Fruit fly (Drosophila melanogaster) whole organism, embryonic: ENCODE results near the gene CG32147.

Experiments
- Atf6 ChIP-seq: fragments of 200-800 bp; sonication (Bioruptor generic); IDR thresholded peaks from 2 replicates; pipeline ENCODE4 v1.3.6; 2022; ENCODE audit warnings: missing biosample characterization, missing genetic modification characterization
- CG1024 ChIP-seq: fragments of 200-800 bp; sonication (Bioruptor generic); IDR thresholded peaks from 2 replicates; pipeline ENCODE4 v1.3.6; 2022; ENCODE audit warnings: missing biosample characterization, missing genetic modification characterization
- CG10462 ChIP-seq: fragments of 200-800 bp; sonication (Bioruptor generic); optimal IDR thresholded peaks from 2 replicates; lab custom pipeline; 2016; ENCODE audit warnings: missing biosample characterization, missing genetic modification characterization
- CG10565 ChIP-seq: fragments of 200-800 bp; sonication (Bioruptor generic); optimal IDR thresholded peaks from 3 replicates; lab custom pipeline; 2016; ENCODE audit warnings: missing biosample characterization, mild to moderate bottlenecking, missing genetic modification characterization
- CG12659 ChIP-seq: fragments of 200-800 bp; sonication (Bioruptor generic); optimal IDR thresholded peaks from 3 replicates; lab custom pipeline; 2017; ENCODE audit warnings: mild to moderate bottlenecking, missing biosample characterization, missing genetic modification reagents, missing genetic modification characterization
- CG15601 ChIP-seq: fragments of 200-800 bp; sonication (Bioruptor generic); optimal IDR thresholded peaks from 3 replicates; lab custom pipeline; 2019; ENCODE audit warnings: missing biosample characterization, mild to moderate bottlenecking, missing genetic modification characterization, moderate library complexity
- CG1647 ChIP-seq: fragments of 200-800 bp; sonication (Bioruptor generic); optimal IDR thresholded peaks from 3 replicates; lab custom pipeline; 2016; ENCODE audit warnings: missing biosample characterization, missing genetic modification characterization
- CG16863 ChIP-seq: fragments of 200-800 bp; sonication (Bioruptor generic); optimal IDR thresholded peaks from 3 replicates; lab custom pipeline; 2016; ENCODE audit warnings: missing biosample characterization, missing genetic modification characterization
- CG17385 ChIP-seq: fragments of 200-800 bp; sonication (Bioruptor generic); optimal IDR thresholded peaks from 3 replicates; lab custom pipeline; 2018; ENCODE audit warnings: missing biosample characterization, mild to moderate bottlenecking, missing genetic modification characterization
- CG2678 ChIP-seq: fragments of 200-800 bp; sonication (Bioruptor generic); optimal IDR thresholded peaks from 3 replicates; lab custom pipeline; 2019; ENCODE audit warnings: missing biosample characterization, mild to moderate bottlenecking, missing genetic modification characterization, moderate library complexity
- CG2712 ChIP-seq: fragments of 200-800 bp; optimal IDR thresholded peaks from 3 replicates; lab custom pipeline; 2019; ENCODE audit warnings: missing biosample characterization, mild to moderate bottlenecking, missing genetic modification characterization, moderate library complexity
- CG32767 ChIP-seq: fragments of 200-800 bp; sonication (Bioruptor generic); IDR thresholded peaks from 2 replicates; pipeline ENCODE4 v1.3.6; 2022; ENCODE audit warnings: missing biosample characterization, missing genetic modification characterization
- CG4360 ChIP-seq: fragments of 200-800 bp; sonication (Bioruptor generic); IDR thresholded peaks from 2 replicates; pipeline ENCODE4 v1.3.6; 2022; ENCODE audit warnings: missing biosample characterization, missing genetic modification characterization
- CG4617 ChIP-seq: fragments of 200-800 bp; sonication (Bioruptor generic); optimal IDR thresholded peaks from 3 replicates; lab custom pipeline; 2016; ENCODE audit warnings: missing biosample characterization, missing genetic modification characterization, borderline replicate concordance
- CG4820 ChIP-seq: fragments of 200-800 bp; sonication (Bioruptor generic); optimal IDR thresholded peaks from 3 replicates; lab custom pipeline; 2016; ENCODE audit warnings: missing biosample characterization, missing genetic modification characterization
- CG6272 ChIP-seq: fragments of 200-800 bp; sonication (Bioruptor generic); IDR thresholded peaks from 2 replicates; pipeline ENCODE4 v1.3.6; 2022; ENCODE audit warnings: missing biosample characterization, missing genetic modification characterization
- CG6683 ChIP-seq: fragments of 200-800 bp; sonication (Bioruptor generic); optimal IDR thresholded peaks from 2 replicates; lab custom pipeline; 2017; ENCODE audit warnings: missing biosample characterization, mild to moderate bottlenecking, missing genetic modification characterization, missing genetic modification reagents
- CG8290 ChIP-seq, 3 experiments: fragments of 200-800 bp; sonication (Bioruptor generic); optimal IDR thresholded peaks; 2 replicates each; lab custom pipeline; 2016 to 2019; ENCODE audit warnings: missing biosample characterization in 3 of 3, missing genetic modification characterization in 3 of 3, mild to moderate bottlenecking in 2 of 3, moderate library complexity in 1 of 3
- CG9817 ChIP-seq: fragments of 200-800 bp; sonication (Bioruptor generic); optimal IDR thresholded peaks from 2 replicates; lab custom pipeline; 2018; ENCODE audit warnings: missing biosample characterization, mild to moderate bottlenecking, missing genetic modification characterization, moderate library complexity
- CkIIα-i1 ChIP-seq: fragments of 200-800 bp; sonication (Bioruptor generic); IDR thresholded peaks from 2 replicates; pipeline ENCODE4 v1.3.6; 2022; ENCODE audit warnings: missing biosample characterization, missing genetic modification characterization
- Elba2 ChIP-seq: fragments of 200-800 bp; sonication (Bioruptor generic); optimal IDR thresholded peaks from 3 replicates; lab custom pipeline; 2016; ENCODE audit warnings: missing biosample characterization, missing genetic modification characterization
- Gsc ChIP-seq: fragments of 200-800 bp; sonication (Bioruptor generic); IDR thresholded peaks from 2 replicates; pipeline ENCODE4 v1.3.6; 2022; ENCODE audit warnings: missing biosample characterization, missing genetic modification characterization
- HmgZ ChIP-seq: fragments of 200-800 bp; sonication (Bioruptor generic); optimal IDR thresholded peaks from 2 replicates; lab custom pipeline; 2018; ENCODE audit warnings: missing biosample characterization, mild to moderate bottlenecking, missing genetic modification characterization
- Opbp ChIP-seq: fragments of 200-800 bp; sonication (Bioruptor generic); IDR thresholded peaks from 3 replicates; pipeline ENCODE4 v1.3.6; 2022; ENCODE audit warnings: missing biosample characterization, missing genetic modification characterization; ENCODE audit not compliant: partially characterized antibody
- Ptx1 ChIP-seq: fragments of 200-800 bp; sonication (Bioruptor generic); IDR thresholded peaks from 2 replicates; pipeline ENCODE4 v1.3.6; 2022; ENCODE audit warnings: missing biosample characterization, missing genetic modification characterization
- Ravus ChIP-seq: fragments of 200-800 bp; sonication (Bioruptor generic); IDR thresholded peaks from 2 replicates; pipeline ENCODE4 v1.3.6; 2022; ENCODE audit warnings: missing biosample characterization, missing genetic modification characterization
- Sox102F ChIP-seq: fragments of 200-800 bp; sonication (Bioruptor generic); optimal IDR thresholded peaks from 2 replicates; lab custom pipeline; 2018; ENCODE audit warnings: missing biosample characterization, mild to moderate bottlenecking, missing genetic modification characterization, moderate library complexity
- Spps ChIP-seq: fragments of 200-800 bp; sonication (Bioruptor generic); optimal IDR thresholded peaks from 2 replicates; lab custom pipeline; 2018; ENCODE audit warnings: missing biosample characterization, mild to moderate bottlenecking, missing genetic modification characterization
- YL-1 ChIP-seq: fragments of 200-800 bp; sonication (Bioruptor generic); optimal IDR thresholded peaks from 3 replicates; lab custom pipeline; 2017; ENCODE audit warnings: missing biosample characterization, mild to moderate bottlenecking, missing genetic modification characterization
- cg ChIP-seq: fragments of 200-800 bp; sonication (Bioruptor generic); optimal IDR thresholded peaks from 3 replicates; lab custom pipeline; 2019; ENCODE audit warnings: missing biosample characterization, mild to moderate bottlenecking, missing genetic modification characterization, moderate library complexity
- croc ChIP-seq: fragments of 200-800 bp; sonication (Bioruptor generic); conservative IDR thresholded peaks from 3 replicates; pipeline ENCODE4 v1.3.6; 2022; ENCODE audit warnings: missing biosample characterization, missing genetic modification characterization
- dysf ChIP-seq: fragments of 200-800 bp; sonication (Bioruptor generic); IDR thresholded peaks from 3 replicates; pipeline ENCODE4 v1.3.6; 2022; ENCODE audit warnings: missing biosample characterization, missing genetic modification characterization
- ewg ChIP-seq: fragments of 200-800 bp; sonication (Bioruptor generic); optimal IDR thresholded peaks from 3 replicates; lab custom pipeline; 2017; ENCODE audit warnings: mild to moderate bottlenecking, missing biosample characterization, missing genetic modification reagents, missing genetic modification characterization
- exex ChIP-seq: fragments of 200-800 bp; sonication (Bioruptor generic); optimal IDR thresholded peaks from 4 replicates; lab custom pipeline; 2018; ENCODE audit warnings: missing biosample characterization, mild to moderate bottlenecking, missing genetic modification characterization, moderate library complexity
- fd64A ChIP-seq: fragments of 200-800 bp; sonication (Bioruptor generic); optimal IDR thresholded peaks from 3 replicates; lab custom pipeline; 2018; ENCODE audit warnings: missing biosample characterization, mild to moderate bottlenecking, missing genetic modification characterization
- luna ChIP-seq: fragments of 200-800 bp; sonication (Bioruptor generic); optimal IDR thresholded peaks from 2 replicates; lab custom pipeline; 2016; ENCODE audit warnings: missing biosample characterization, missing genetic modification characterization
- pnt ChIP-seq: fragments of 200-800 bp; sonication (Bioruptor generic); optimal IDR thresholded peaks from 3 replicates; lab custom pipeline; 2016; ENCODE audit warnings: missing biosample characterization, missing genetic modification characterization
- rib ChIP-seq: fragments of 200-800 bp; sonication (Bioruptor generic); IDR thresholded peaks from 2 replicates; pipeline ENCODE4 v1.3.6; 2022; ENCODE audit warnings: missing biosample characterization, missing genetic modification characterization
- run ChIP-seq: fragments of 200-800 bp; sonication (Bioruptor generic); optimal IDR thresholded peaks from 3 replicates; lab custom pipeline; 2018; ENCODE audit warnings: missing biosample characterization, mild to moderate bottlenecking, missing genetic modification characterization
- slbo ChIP-seq: fragments of 200-800 bp; sonication (Bioruptor generic); IDR thresholded peaks from 2 replicates; pipeline ENCODE4 v1.3.6; 2022; ENCODE audit warnings: missing biosample characterization, missing genetic modification characterization
- slp2 ChIP-seq: fragments of 200-800 bp; sonication (Bioruptor generic); optimal IDR thresholded peaks from 2 replicates; lab custom pipeline; 2016; ENCODE audit warnings: missing biosample characterization, missing genetic modification characterization
- sna ChIP-seq: fragments of 200-800 bp; sonication (Bioruptor generic); IDR thresholded peaks from 2 replicates; pipeline ENCODE4 v1.3.6; 2022; ENCODE audit warnings: missing biosample characterization, missing genetic modification characterization; ENCODE audit not compliant: partially characterized antibody
- stc ChIP-seq: fragments of 200-800 bp; sonication (Bioruptor generic); IDR thresholded peaks from 2 replicates; pipeline ENCODE4 v1.3.6; 2022; ENCODE audit warnings: missing biosample characterization, missing genetic modification characterization
- tll ChIP-seq, 2 experiments: fragments of 200-800 bp in 1 of 2; fragments of >200 bp in 1 of 2; sonication (Bioruptor generic) in 1 of 2; optimal IDR thresholded peaks; 2 replicates each; lab custom pipeline; 2017 to 2019; ENCODE audit warnings: missing biosample characterization in 2 of 2, missing genetic modification characterization in 2 of 2, mild to moderate bottlenecking in 1 of 2, moderate library complexity in 1 of 2
- usp ChIP-seq: fragments of >200 bp; optimal IDR thresholded peaks from 2 replicates; lab custom pipeline; 2017; ENCODE audit warnings: missing biosample characterization, missing genetic modification characterization

The CG32147 gene

DNA sequence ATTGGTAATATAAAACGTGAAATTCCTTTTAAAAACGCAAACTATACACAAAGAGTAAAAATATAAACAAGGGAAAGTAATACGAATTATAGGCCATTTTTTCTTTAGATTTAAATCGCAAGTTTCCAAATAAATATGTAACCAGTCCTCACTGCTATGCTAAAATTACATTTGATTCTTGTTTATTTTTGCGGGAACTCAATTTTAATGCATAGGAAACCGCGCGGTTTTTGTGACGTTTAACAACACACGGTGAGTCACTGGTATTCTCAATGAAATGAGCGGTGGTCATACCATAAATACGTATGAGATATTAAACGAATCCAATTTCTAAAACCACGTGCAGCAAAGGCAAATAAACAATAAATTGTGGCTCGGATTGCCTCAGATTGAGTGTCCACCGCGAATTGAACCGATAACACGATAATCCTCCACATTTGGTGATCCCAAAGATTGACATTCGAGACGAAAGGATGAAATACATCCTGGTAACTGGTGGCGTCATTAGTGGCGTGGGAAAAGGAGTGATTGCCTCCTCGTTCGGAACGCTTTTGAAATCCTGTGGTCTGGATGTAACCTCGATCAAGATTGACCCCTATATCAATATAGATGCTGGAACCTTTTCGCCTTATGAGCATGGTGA, 45.9 kb downstream of the CG32147 start, which contains the start of gene Ctps (continued):
- TF ChIP-seq YL-1, result peak; percentile 28
- TF ChIP-seq CG15601, result no peak
- TF ChIP-seq dysf, result no peak
- no peak for TF ChIP-seq Sox102F (GFP tag; lab: Kevin White, UChicago)
- TF ChIP-seq pnt (GFP tag; lab: Kevin White, UChicago), result no peak
- TF ChIP-seq Ravus (GFP tag; lab: Robert Waterston, UW), result no peak
- TF ChIP-seq Atf6 (GFP tag; lab: Robert Waterston, UW), result no peak
- no peak for TF ChIP-seq CG1024 (GFP tag; lab: Robert Waterston, UW)
- no peak for TF ChIP-seq rib (GFP tag; lab: Robert Waterston, UW)
- no peak for TF ChIP-seq stc (GFP tag; lab: Robert Waterston, UW)
- no peak for TF ChIP-seq ewg (GFP tag; lab: Kevin White, UChicago)
- TF ChIP-seq cg (GFP tag; lab: Kevin White, UChicago), result no peak
- TF ChIP-seq exex (tag; lab: Kevin White, UChicago), result no peak
- TF ChIP-seq CkIIα-i1, result no peak
- TF ChIP-seq sna (GFP tag; lab: Robert Waterston, UW), result no peak
- TF ChIP-seq CG17385, result no peak
- TF ChIP-seq fd64A (GFP tag; lab: Kevin White, UChicago), result no peak
- no peak for TF ChIP-seq CG2678 (tag; lab: Kevin White, UChicago)
- TF ChIP-seq CG9817, result no peak
- TF ChIP-seq luna (GFP tag; lab: Kevin White, UChicago), result no peak
- no peak for TF ChIP-seq CG16863 (GFP tag; lab: Kevin White, UChicago)
- TF ChIP-seq croc (GFP tag; lab: Robert Waterston, UW), result no peak
- no peak for TF ChIP-seq usp
- TF ChIP-seq run (tag; lab: Kevin White, UChicago), result no peak
- TF ChIP-seq CG12659, result peak; percentile 24
- TF ChIP-seq Elba2 (GFP tag; lab: Kevin White, UChicago), result no peak
- no peak for TF ChIP-seq CG8290 (GFP tag; optimal IDR thresholded peaks at IDR 0.05; lab: Kevin White, UChicago)
- peak in 1 of 2 experiments; percentile 61 for TF ChIP-seq CG8290 (tag; optimal IDR thresholded peaks at IDR 0.05; lab: Kevin White, UChicago)
- no peak for TF ChIP-seq CG10462 (GFP tag; lab: Kevin White, UChicago)
- TF ChIP-seq CG10565 (GFP tag; lab: Kevin White, UChicago), result no peak
- TF ChIP-seq CG6683 (GFP tag; lab: Kevin White, UChicago), result no peak
- TF ChIP-seq CG32767 (GFP tag; lab: Robert Waterston, UW), result no peak
- TF ChIP-seq CG4820, result no peak
- TF ChIP-seq Ptx1, result no peak
- TF ChIP-seq slbo (GFP tag; lab: Robert Waterston, UW), result peak; percentile 42; the same call in 1 of the 2 replicates
- peak; percentile 38 for TF ChIP-seq CG4617
- no peak for TF ChIP-seq CG1647 (GFP tag; lab: Kevin White, UChicago)
- TF ChIP-seq slp2, result no peak
- no peak for TF ChIP-seq Opbp (GFP tag; lab: Robert Waterston, UW)
- TF ChIP-seq Spps, result no peak
- peak; percentile 25 for TF ChIP-seq HmgZ
- no peak for TF ChIP-seq tll (GFP tag; optimal IDR thresholded peaks at IDR 0.05; lab: Kevin White, UChicago)
- TF ChIP-seq CG6272 (GFP tag; lab: Robert Waterston, UW), result no peak
- TF ChIP-seq Gsc, result no peak
- TF ChIP-seq CG4360 (GFP tag; lab: Robert Waterston, UW), result no peak
- no peak for TF ChIP-seq CG2712 (tag; lab: Kevin White, UChicago)
- TF ChIP-seq, all 482 proteins: peak for 77
